Worm (Caenorhabditis elegans): Measurements from ENCODE around the gene T24A6.17.

DNA sequence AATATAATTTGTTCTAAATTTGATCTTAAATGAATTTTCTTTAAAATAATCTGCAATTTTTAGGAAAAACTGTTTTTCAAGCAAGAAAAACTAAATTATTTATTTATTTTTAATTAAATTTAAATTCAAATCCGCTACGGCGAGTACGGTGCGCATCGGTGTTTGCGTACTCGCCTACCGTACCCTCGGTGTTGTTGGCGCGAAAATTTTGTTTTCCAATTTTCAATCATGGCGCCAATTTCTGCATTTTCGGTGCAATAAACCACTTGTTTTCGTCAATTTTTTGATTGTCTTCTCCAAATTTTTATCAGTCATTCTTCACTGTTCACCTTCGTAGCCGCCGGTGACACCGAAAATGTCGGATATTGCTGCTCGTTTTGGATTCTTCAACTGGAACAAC, 14.6 kb upstream of the T24A6.17 start, which contains the start of gene pygl-1:
- TF ChIP-seq pha-4 (GFP tag; IDR thresholded peaks at IDR 0.05) (no peak), pha-4 (tag; optimal IDR thresholded peaks at IDR 0.05) (no peak), mdl-1 (tag; optimal IDR thresholded peaks at IDR 0.05) (no peak), hlh-30 (tag; optimal IDR thresholded peaks at IDR 0.05; ENCODE audit: insufficient read depth) (no peak), jun-1 (tag; optimal IDR thresholded peaks at IDR 0.05) (no peak), nhr-237 (tag; optimal IDR thresholded peaks at IDR 0.05) (no peak), zag-1 (tag; optimal IDR thresholded peaks at IDR 0.05) (no peak), nhr-76 (tag; optimal IDR thresholded peaks at IDR 0.05) (no peak), nhr-25 (tag; optimal IDR thresholded peaks at IDR 0.05; ENCODE audit: borderline replicate concordance, insufficient read depth) (no peak), php-3 (GFP tag; IDR thresholded peaks at IDR 0.05) (no peak), unc-39 (tag; optimal IDR thresholded peaks at IDR 0.05) (no peak), dve-1 (tag; optimal IDR thresholded peaks at IDR 0.05; ENCODE audit: insufficient read depth) (no peak)
